Fruit fly (Drosophila melanogaster) whole organism, embryonic: ENCODE results near the gene spn-F.

ENCODE experiments used
- CG10267 ChIP-seq: fragments of 200-800 bp; sonication (Bioruptor generic); optimal IDR thresholded peaks from 2 replicates; lab custom pipeline; 2018; ENCODE audit warnings: missing biosample characterization, mild to moderate bottlenecking, missing genetic modification characterization, moderate library complexity
- CG10979 ChIP-seq: fragments of 200-800 bp; sonication (Bioruptor generic); optimal IDR thresholded peaks from 2 replicates; lab custom pipeline; 2018; ENCODE audit warnings: missing biosample characterization, mild to moderate bottlenecking, missing genetic modification characterization, moderate library complexity
- CG12104 ChIP-seq: fragments of 200-800 bp; sonication (Bioruptor generic); optimal IDR thresholded peaks from 3 replicates; lab custom pipeline; 2016; ENCODE audit warnings: missing biosample characterization, missing genetic modification characterization
- CG1233 ChIP-seq: fragments of 200-800 bp; sonication (Bioruptor generic); optimal IDR thresholded peaks from 4 replicates; lab custom pipeline; 2018; ENCODE audit warnings: missing biosample characterization, mild to moderate bottlenecking, missing genetic modification characterization
- CG12769 ChIP-seq: fragments of 200-800 bp; sonication (Bioruptor generic); optimal IDR thresholded peaks from 2 replicates; lab custom pipeline; 2019; ENCODE audit warnings: missing biosample characterization, mild to moderate bottlenecking, missing genetic modification characterization, moderate library complexity
- CG13296 ChIP-seq: fragments of 200-800 bp; sonication (Bioruptor generic); optimal IDR thresholded peaks from 3 replicates; lab custom pipeline; 2018; ENCODE audit warnings: missing biosample characterization, mild to moderate bottlenecking, missing genetic modification characterization
- CG1603 ChIP-seq: fragments of 200-800 bp; sonication (Bioruptor generic); optimal IDR thresholded peaks from 2 replicates; lab custom pipeline; 2019; ENCODE audit warnings: missing biosample characterization, mild to moderate bottlenecking, missing genetic modification characterization, moderate library complexity
- CG34376 ChIP-seq: fragments of 200-800 bp; sonication (Bioruptor generic); optimal IDR thresholded peaks from 2 replicates; lab custom pipeline; 2018; ENCODE audit warnings: missing biosample characterization, mild to moderate bottlenecking, missing genetic modification characterization
- CG4328 ChIP-seq: fragments of 200-800 bp; sonication (Bioruptor generic); optimal IDR thresholded peaks from 3 replicates; lab custom pipeline; 2017; ENCODE audit warnings: missing biosample characterization, missing genetic modification reagents, missing genetic modification characterization
- CG6175 ChIP-seq: fragments of 200-800 bp; sonication (Bioruptor generic); IDR thresholded peaks from 3 replicates; pipeline ENCODE4 v1.3.6; 2022; ENCODE audit warnings: missing biosample characterization, missing genetic modification characterization
- CG6791 ChIP-seq: fragments of 200-800 bp; sonication (Bioruptor generic); IDR thresholded peaks from 3 replicates; pipeline ENCODE4 v1.3.6; 2022; ENCODE audit warnings: missing biosample characterization, missing genetic modification characterization; ENCODE audit not compliant: partially characterized antibody
- CG7928 ChIP-seq: fragments of 200-800 bp; sonication (Bioruptor generic); optimal IDR thresholded peaks from 2 replicates; lab custom pipeline; 2017; ENCODE audit warnings: missing biosample characterization, mild to moderate bottlenecking, missing genetic modification characterization
- CG8388 ChIP-seq: fragments of 200-800 bp; sonication (Bioruptor generic); optimal IDR thresholded peaks from 2 replicates; lab custom pipeline; 2019; ENCODE audit warnings: missing biosample characterization, mild to moderate bottlenecking, missing genetic modification characterization, moderate library complexity
- CG8924 ChIP-seq: fragments of 200-800 bp; optimal IDR thresholded peaks from 3 replicates; lab custom pipeline; 2019; ENCODE audit warnings: missing biosample characterization, mild to moderate bottlenecking, missing genetic modification characterization, moderate library complexity
- CG9932 ChIP-seq: fragments of 200-800 bp; sonication (Bioruptor generic); IDR thresholded peaks from 2 replicates; pipeline ENCODE4 v1.3.6; 2022; ENCODE audit warnings: missing biosample characterization, missing genetic modification characterization
- Dip2 ChIP-seq: fragments of 200-800 bp; sonication (Bioruptor generic); IDR thresholded peaks from 2 replicates; pipeline ENCODE4 v1.3.6; 2022; ENCODE audit warnings: missing biosample characterization, missing genetic modification characterization
- E2f1 ChIP-seq: fragments of 200-800 bp; sonication (Bioruptor generic); IDR thresholded peaks from 2 replicates; pipeline ENCODE4 v1.3.6; 2022; ENCODE audit warnings: missing biosample characterization, missing genetic modification characterization
- Elba2 ChIP-seq: fragments of 200-800 bp; sonication (Bioruptor generic); optimal IDR thresholded peaks from 3 replicates; lab custom pipeline; 2016; ENCODE audit warnings: missing biosample characterization, missing genetic modification characterization
- Ets65A ChIP-seq: fragments of 200-800 bp; sonication (Bioruptor generic); peaks from one replicate; lab custom pipeline; 2016; ENCODE audit warnings: missing biosample characterization, missing genetic modification characterization
- GATAe ChIP-seq: fragments of 200-800 bp; sonication (Bioruptor generic); conservative IDR thresholded peaks from 2 replicates; pipeline ENCODE4 v1.3.6; 2022; ENCODE audit warnings: missing biosample characterization, missing genetic modification characterization
- HLH54F ChIP-seq: fragments of 200-800 bp; sonication (Bioruptor generic); optimal IDR thresholded peaks from 3 replicates; lab custom pipeline; 2016; ENCODE audit warnings: missing biosample characterization, missing genetic modification characterization
- Kr ChIP-seq: fragments of 200-800 bp; sonication (Bioruptor generic); optimal IDR thresholded peaks from 2 replicates; lab custom pipeline; 2017; ENCODE audit warnings: missing biosample characterization, mild to moderate bottlenecking, missing genetic modification characterization
- NC2β ChIP-seq: fragments of 200-800 bp; sonication (Bioruptor generic); optimal IDR thresholded peaks from 2 replicates; lab custom pipeline; 2016; ENCODE audit warnings: missing biosample characterization, missing genetic modification characterization
- Nf-YC ChIP-seq: fragments of 200-800 bp; optimal IDR thresholded peaks from 3 replicates; lab custom pipeline; 2019; ENCODE audit warnings: missing biosample characterization, mild to moderate bottlenecking, missing genetic modification characterization, moderate library complexity
- PHDP ChIP-seq: fragments of 200-800 bp; sonication (Bioruptor generic); optimal IDR thresholded peaks from 3 replicates; lab custom pipeline; 2018; ENCODE audit warnings: missing biosample characterization, mild to moderate bottlenecking, missing genetic modification characterization, moderate library complexity
- Rfx ChIP-seq: fragments of 200-800 bp; sonication (Bioruptor generic); IDR thresholded peaks from 2 replicates; pipeline ENCODE4 v1.3.6; 2022; ENCODE audit warnings: missing biosample characterization, missing genetic modification characterization
- bowl ChIP-seq: fragments of 200-800 bp; sonication (Bioruptor generic); IDR thresholded peaks from 2 replicates; pipeline ENCODE4 v1.3.6; 2022; ENCODE audit warnings: missing biosample characterization, missing genetic modification characterization
- btn ChIP-seq: fragments of 200-800 bp; sonication (Bioruptor generic); optimal IDR thresholded peaks from 2 replicates; lab custom pipeline; 2016; ENCODE audit warnings: missing biosample characterization, missing genetic modification characterization
- cad ChIP-seq: fragments of >200 bp; optimal IDR thresholded peaks from 2 replicates; lab custom pipeline; 2017; ENCODE audit warnings: missing biosample characterization, missing genetic modification characterization
- caup ChIP-seq: fragments of 200-800 bp; sonication (Bioruptor generic); optimal IDR thresholded peaks from 3 replicates; lab custom pipeline; 2017; ENCODE audit warnings: missing biosample characterization, mild to moderate bottlenecking, missing genetic modification characterization, moderate library complexity; ENCODE audit not compliant: severe bottlenecking
- emc ChIP-seq: fragments of 200-800 bp; sonication (Bioruptor generic); optimal IDR thresholded peaks from 2 replicates; lab custom pipeline; 2016; ENCODE audit warnings: missing biosample characterization, missing genetic modification characterization
- eve ChIP-seq, 2 experiments: fragments of >200 bp; optimal IDR thresholded peaks; 2 replicates each; lab custom pipeline; 2017; ENCODE audit warnings: missing biosample characterization in 2 of 2, missing genetic modification characterization in 2 of 2
- hbn ChIP-seq: fragments of 200-800 bp; sonication (Bioruptor generic); IDR thresholded peaks from 2 replicates; pipeline ENCODE4 v1.3.6; 2022; ENCODE audit warnings: missing biosample characterization, missing genetic modification characterization; ENCODE audit not compliant: partially characterized antibody
- inv ChIP-seq: fragments of 200-800 bp; sonication (Bioruptor generic); IDR thresholded peaks from 2 replicates; pipeline ENCODE4 v1.3.6; 2022; ENCODE audit warnings: missing biosample characterization, missing genetic modification characterization; ENCODE audit not compliant: partially characterized antibody
- kni ChIP-seq: fragments of 200-800 bp; sonication (Bioruptor generic); optimal IDR thresholded peaks from 3 replicates; lab custom pipeline; 2017; ENCODE audit warnings: mild to moderate bottlenecking, missing biosample characterization, missing genetic modification reagents, missing genetic modification characterization
- lmd ChIP-seq: fragments of 200-800 bp; sonication (Bioruptor generic); IDR thresholded peaks from 2 replicates; pipeline ENCODE4 v1.3.6; 2022; ENCODE audit warnings: missing biosample characterization, missing genetic modification characterization
- lov ChIP-seq, 2 experiments: fragments of 200-800 bp in 1 of 2; fragments of >200 bp in 1 of 2; sonication (Bioruptor generic) in 1 of 2; IDR thresholded peaks in 1 of 2; optimal IDR thresholded peaks in 1 of 2; 2 replicates in 1 of 2; 3 replicates in 1 of 2; pipeline versions ENCODE4 v1.3.6 to Lab custom; 2017 to 2022; ENCODE audit warnings: missing biosample characterization in 1 of 2, missing genetic modification characterization in 1 of 2
- oc ChIP-seq: fragments of 200-800 bp; sonication (Bioruptor generic); optimal IDR thresholded peaks from 2 replicates; lab custom pipeline; 2018; ENCODE audit warnings: missing biosample characterization, mild to moderate bottlenecking, missing genetic modification characterization, moderate library complexity
- peb ChIP-seq: fragments of 200-800 bp; sonication (Bioruptor generic); IDR thresholded peaks from 2 replicates; pipeline ENCODE4 v1.3.6; 2022; ENCODE audit warnings: missing biosample characterization, missing genetic modification characterization
- pzg ChIP-seq: fragments of 200-800 bp; sonication (Bioruptor generic); optimal IDR thresholded peaks from 3 replicates; lab custom pipeline; 2018; ENCODE audit warnings: missing biosample characterization, mild to moderate bottlenecking, missing genetic modification characterization, moderate library complexity
- ro ChIP-seq: fragments of 200-800 bp; sonication (Bioruptor generic); IDR thresholded peaks from 2 replicates; pipeline ENCODE4 v1.3.6; 2022; ENCODE audit warnings: missing biosample characterization, missing genetic modification characterization
- row ChIP-seq: fragments of 200-800 bp; sonication (Bioruptor generic); IDR thresholded peaks from 3 replicates; pipeline ENCODE4 v1.3.6; 2022; ENCODE audit warnings: missing biosample characterization, missing genetic modification characterization
- sima ChIP-seq: fragments of 200-800 bp; sonication (Bioruptor generic); optimal IDR thresholded peaks from 2 replicates; lab custom pipeline; 2016; ENCODE audit warnings: missing biosample characterization, missing genetic modification characterization
- sqz ChIP-seq: fragments of 200-800 bp; sonication (Bioruptor generic); optimal IDR thresholded peaks from 3 replicates; lab custom pipeline; 2018; ENCODE audit warnings: missing biosample characterization, mild to moderate bottlenecking, missing genetic modification characterization
- tna ChIP-seq: fragments of 200-800 bp; sonication (Bioruptor generic); IDR thresholded peaks from 2 replicates; pipeline ENCODE4 v1.3.6; 2022; ENCODE audit warnings: missing biosample characterization, missing genetic modification characterization; ENCODE audit not compliant: partially characterized antibody
- twi ChIP-seq: fragments of 200-800 bp; optimal IDR thresholded peaks from 2 replicates; lab custom pipeline; 2019; ENCODE audit warnings: missing biosample characterization, mild to moderate bottlenecking, missing genetic modification characterization, moderate library complexity
- tx ChIP-seq: fragments of 200-800 bp; sonication (Bioruptor generic); optimal IDR thresholded peaks from 2 replicates; lab custom pipeline; 2016; ENCODE audit warnings: missing biosample characterization, missing genetic modification characterization
- zf30C ChIP-seq: fragments of 200-800 bp; sonication (Bioruptor generic); optimal IDR thresholded peaks from 3 replicates; lab custom pipeline; 2018; ENCODE audit warnings: missing biosample characterization, mild to moderate bottlenecking, missing genetic modification characterization

The spn-F gene

dm6 chr3R:31252093-31252962 lies 2.6 kb upstream of the spn-F start, which contains the start of the genes qless and mRpL32 (continued):
- no peak for TF ChIP-seq CG4328 (GFP tag; lab: Kevin White, UChicago)
- peak; percentile 81; the same call in 1 of the 2 replicates for TF ChIP-seq Rfx
- TF ChIP-seq PHDP (tag; lab: Kevin White, UChicago): peak; percentile 14
- TF ChIP-seq hbn (GFP tag; lab: Robert Waterston, UW): peak; percentile 70; the same call in 1 of the 2 replicates
- peak; percentile 57 for TF ChIP-seq CG1603 (tag; lab: Kevin White, UChicago)
- peak; percentile 85 for TF ChIP-seq peb (GFP tag; lab: Robert Waterston, UW)
- TF ChIP-seq CG10979 (tag; lab: Kevin White, UChicago): peak; percentile 22
- peak; percentile 58 for TF ChIP-seq HLH54F (GFP tag; lab: Kevin White, UChicago)
- TF ChIP-seq btn (GFP tag; lab: Kevin White, UChicago): peak; percentile 44
- no peak for TF ChIP-seq cad (GFP tag; lab: Kevin White, UChicago)
- no peak for TF ChIP-seq tna (GFP tag; lab: Robert Waterston, UW)
- TF ChIP-seq twi (tag; lab: Kevin White, UChicago): no peak
- TF ChIP-seq NC2β (GFP tag; lab: Kevin White, UChicago): peak; percentile 25
- no peak for TF ChIP-seq Nf-YC (tag; lab: Kevin White, UChicago)
- TF ChIP-seq row (GFP tag; lab: Robert Waterston, UW): peak; percentile 75
- TF ChIP-seq emc (GFP tag; lab: Kevin White, UChicago): peak; percentile 72
- no peak for TF ChIP-seq ro (GFP tag; lab: Robert Waterston, UW)
- peak; percentile 31 for TF ChIP-seq CG12769 (tag; lab: Kevin White, UChicago)
- peak; percentile 49 for TF ChIP-seq CG13296
- peak; percentile 65 for TF ChIP-seq CG9932 (GFP tag; lab: Robert Waterston, UW)
- peak; percentile 29; the same call in 1 of the 2 replicates for TF ChIP-seq Dip2
- TF ChIP-seq CG6175 (GFP tag; lab: Robert Waterston, UW): no peak
- peak; percentile 22; the same call in 1 of the 3 replicates for TF ChIP-seq CG6791
- no peak for TF ChIP-seq eve (GFP tag; optimal IDR thresholded peaks at IDR 0.05; lab: Kevin White, UChicago)
- no peak for TF ChIP-seq sqz (GFP tag; lab: Kevin White, UChicago)
- TF ChIP-seq bowl (GFP tag; lab: Robert Waterston, UW): no peak
- TF ChIP-seq lmd (GFP tag; lab: Robert Waterston, UW): peak; percentile 82
- TF ChIP-seq CG10267: peak; percentile 51
- TF ChIP-seq CG8388 (GFP tag; lab: Kevin White, UChicago): no peak
- no peak for TF ChIP-seq Kr (GFP tag; lab: Kevin White, UChicago)
- peak; percentile 66 for TF ChIP-seq pzg (GFP tag; lab: Kevin White, UChicago)
- no peak for TF ChIP-seq oc (tag; lab: Kevin White, UChicago)
- TF ChIP-seq CG12104 (GFP tag; lab: Kevin White, UChicago): peak; percentile 6
- TF ChIP-seq inv: peak; percentile 30; the same call in 1 of the 2 replicates
- peak; percentile 24 for TF ChIP-seq kni (GFP tag; lab: Kevin White, UChicago)
- TF ChIP-seq zf30C: no peak
- peak; percentile 40 for TF ChIP-seq CG8924
- TF ChIP-seq tx: peak; percentile 36
- no peak for TF ChIP-seq CG1233
- peak; percentile 86 for TF ChIP-seq E2f1 (GFP tag; lab: Robert Waterston, UW)
- TF ChIP-seq Ets65A (GFP tag; lab: Kevin White, UChicago): peak; percentile 95
- TF ChIP-seq CG7928 (GFP tag; lab: Kevin White, UChicago): peak; percentile 67
- no peak for TF ChIP-seq CG34376
- peak; percentile 46 for TF ChIP-seq caup (GFP tag; lab: Kevin White, UChicago)
- TF ChIP-seq GATAe (GFP tag; lab: Robert Waterston, UW): peak; percentile 61
- no peak for TF ChIP-seq Elba2
- no peak for TF ChIP-seq sima (GFP tag; lab: Kevin White, UChicago)
- no peak for TF ChIP-seq lov (optimal IDR thresholded peaks at IDR 0.05; lab: Kevin White, UChicago)
- peak; percentile 82 for TF ChIP-seq lov (GFP tag; IDR thresholded peaks at IDR 0.05; lab: Robert Waterston, UW)
